Worm (Caenorhabditis elegans) whole organism, dauer: ENCODE data around the gene K09A11.1.

Experiments
- unc-62 ChIP-seq: sonication (generic microtip); optimal IDR thresholded peaks from 2 replicates; lab custom pipeline; 2017; ENCODE audit warnings: missing biosample characterization, missing genetic modification reagents, missing genetic modification characterization

K09A11.1 gene

DNA sequence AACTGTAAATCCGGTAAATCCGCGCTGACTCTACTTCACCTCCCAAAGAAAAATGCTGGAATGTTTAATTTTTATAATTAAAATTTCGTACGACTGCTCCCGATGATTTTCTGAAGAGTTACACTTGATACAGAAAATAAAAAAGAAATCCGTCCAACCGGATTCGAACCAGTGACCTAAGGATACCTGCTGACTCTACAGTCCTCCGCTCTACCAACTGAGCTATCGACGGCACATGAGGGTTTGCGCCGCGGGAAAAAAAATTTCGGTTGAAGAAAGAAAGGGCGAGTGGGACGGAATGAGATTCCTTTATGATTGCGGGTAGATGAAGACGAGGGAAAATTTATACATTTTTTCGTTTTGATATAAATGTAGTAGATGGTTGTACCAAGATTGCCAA, 22.3 kb downstream of the K09A11.1 start:
- TF ChIP-seq unc-62 (GFP tag; lab: Kevin White, UChicago): no peak

DNA sequence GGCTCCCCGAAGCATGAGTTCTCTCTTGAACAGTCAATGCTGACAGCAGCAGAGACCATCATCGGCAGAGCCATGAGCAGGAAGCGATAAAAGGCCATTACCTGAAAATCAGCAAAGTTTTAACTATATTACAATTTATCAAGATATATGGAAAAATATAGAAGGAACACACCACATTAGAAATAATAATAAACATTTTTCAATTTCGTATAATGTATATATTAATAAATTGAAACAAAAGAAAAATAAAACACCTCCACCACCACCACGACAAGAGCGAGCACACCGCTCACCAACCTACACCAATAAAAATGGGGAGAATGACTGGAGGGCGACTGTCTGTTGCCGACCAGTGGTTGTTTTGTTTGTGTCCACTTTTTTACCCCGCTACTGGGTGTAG, 24.2 kb downstream of the K09A11.1 start, which contains the start of gene R04D3.2:
Gene R04D3.2 (minus strand): TSS at position 101 of the 400 bp plus-strand sequence.
- no peak for TF ChIP-seq unc-62 (GFP tag; lab: Kevin White, UChicago)

- no peak for TF ChIP-seq unc-62 (GFP tag; lab: Kevin White, UChicago)
Observed at ce11 chrX:13288715-13289114, 26.4 kb downstream of the K09A11.1 start, which contains the start of gene R04D3.4. Gene R04D3.4, minus strand, starts transcription at chrX:13288815.

DNA sequence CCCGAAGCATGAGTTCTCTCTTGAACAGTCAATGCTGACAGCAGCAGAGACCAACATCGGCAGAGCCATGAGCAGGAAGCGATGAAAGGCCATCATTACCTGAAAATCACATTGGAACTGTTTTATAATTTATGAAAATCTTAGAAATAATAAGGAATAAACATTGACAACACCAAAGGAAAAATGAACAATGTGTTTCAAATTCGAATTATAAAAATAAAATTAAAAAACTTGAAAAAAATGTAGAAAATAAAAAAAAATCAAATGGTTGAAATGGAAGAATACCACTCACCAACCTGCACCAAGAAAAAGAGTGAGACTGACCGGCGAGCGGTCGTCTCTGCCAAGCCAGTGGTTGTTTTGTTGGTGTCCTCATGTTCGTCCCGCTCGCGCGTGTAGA, 28.2 kb downstream of the K09A11.1 start, which contains the start of gene R04D3.3:
Gene R04D3.3 (minus strand): TSS at position 101 of the 400 bp plus-strand sequence.
- no peak for TF ChIP-seq unc-62 (GFP tag; lab: Kevin White, UChicago)

DNA sequence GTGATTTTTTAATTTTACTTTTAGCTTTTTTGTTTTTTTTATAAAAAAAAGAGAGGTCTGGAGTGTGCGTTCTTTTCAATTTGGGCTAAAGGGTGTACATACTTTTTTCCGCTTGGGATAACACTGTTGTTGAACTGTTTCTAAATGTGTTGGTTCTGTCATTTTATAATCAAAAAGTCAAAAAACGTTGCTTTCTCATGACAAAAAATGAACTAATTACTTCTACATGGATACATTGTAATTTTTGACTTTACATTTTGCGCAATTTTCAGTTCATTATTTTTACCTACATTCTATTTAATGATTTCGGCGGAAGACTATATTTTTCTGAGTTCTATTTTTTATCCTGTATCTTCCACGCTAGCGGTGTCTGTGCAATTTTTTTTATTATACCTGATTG, 29.2 kb downstream of the K09A11.1 start, which contains the start of gene srd-38:
Gene srd-38 (plus strand): TSS at position 301 of the 400 bp plus-strand sequence.
- TF ChIP-seq unc-62 (GFP tag; lab: Kevin White, UChicago): no peak

DNA sequence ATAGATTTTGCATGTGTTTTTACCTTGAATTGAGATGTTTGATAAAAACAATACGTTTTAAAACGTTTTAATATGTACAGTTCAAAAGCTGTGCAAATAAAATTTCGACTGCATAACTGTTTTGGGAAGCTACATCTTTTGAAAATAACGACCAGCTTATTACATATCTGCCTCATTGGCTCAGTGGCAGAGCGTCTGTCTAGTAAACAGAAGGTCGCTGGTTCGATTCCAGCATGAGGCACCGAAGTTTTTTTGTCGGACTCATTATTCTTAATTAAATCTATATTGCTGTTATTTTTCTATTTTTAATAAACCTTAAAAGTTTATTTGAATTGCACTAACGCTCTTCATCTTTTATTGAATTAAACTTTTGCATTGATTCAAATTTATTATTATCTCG, 30.7 kb downstream of the K09A11.1 start:
- no peak for TF ChIP-seq unc-62 (GFP tag; lab: Kevin White, UChicago)

DNA sequence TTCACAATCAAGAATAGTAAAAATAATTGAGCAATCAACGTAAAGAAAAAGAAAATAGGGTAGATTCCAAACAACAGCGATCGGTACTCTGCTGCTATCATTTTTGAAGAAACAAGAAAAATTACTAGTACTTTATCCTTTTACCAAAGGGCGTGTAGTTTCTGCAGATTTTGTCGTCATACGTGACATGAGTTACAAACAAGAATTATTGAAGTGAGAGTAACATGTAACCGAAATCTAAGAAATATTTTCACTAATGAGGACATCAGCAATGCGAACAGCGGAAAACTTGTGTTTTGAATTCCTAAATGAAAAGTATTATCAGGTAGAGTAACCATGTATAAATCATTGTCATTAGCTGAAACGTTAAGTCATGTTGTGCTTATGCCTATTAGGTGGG, 32.4 kb downstream of the K09A11.1 start, which contains the start of gene srd-36:
Gene srd-36 (minus strand): TSS at position 101 of the 400 bp plus-strand sequence.
- no peak for TF ChIP-seq unc-62 (GFP tag; lab: Kevin White, UChicago)

ce11 chrX:13300503-13300902, 38.2 kb downstream of the K09A11.1 start, which contains the start of gene srd-39:
Gene srd-39, minus strand, starts transcription at chrX:13300603.
- no peak for TF ChIP-seq unc-62 (GFP tag; lab: Kevin White, UChicago)

- no peak for TF ChIP-seq unc-62 (GFP tag; lab: Kevin White, UChicago)
Observed at ce11 chrX:13303357-13303756, 41.1 kb downstream of the K09A11.1 start, which contains the start of gene srd-42. Gene srd-42, minus strand, starts transcription at chrX:13303457.

DNA sequence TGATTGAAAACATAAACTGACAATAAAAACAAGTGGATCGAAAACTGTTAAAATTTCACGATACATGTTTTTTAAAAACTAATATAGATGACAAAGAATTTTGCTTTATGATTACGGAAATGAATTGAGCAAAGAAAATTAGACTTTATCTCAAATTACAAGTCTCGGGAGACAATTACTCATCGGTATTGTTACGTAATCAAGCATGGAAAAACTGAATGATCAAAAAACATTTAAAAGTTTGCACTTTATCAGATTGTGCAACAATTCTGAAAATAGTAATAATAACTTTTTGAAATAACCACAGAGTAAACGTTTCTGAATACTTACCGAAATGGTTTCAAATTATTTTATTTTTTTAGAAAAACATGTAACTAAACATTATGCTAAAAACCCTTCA, 43.5 kb downstream of the K09A11.1 start, which contains the start of gene srd-43:
Gene srd-43 (minus strand): TSS at position 66 of the 400 bp plus-strand sequence.
- no peak for TF ChIP-seq unc-62 (GFP tag; lab: Kevin White, UChicago)

DNA sequence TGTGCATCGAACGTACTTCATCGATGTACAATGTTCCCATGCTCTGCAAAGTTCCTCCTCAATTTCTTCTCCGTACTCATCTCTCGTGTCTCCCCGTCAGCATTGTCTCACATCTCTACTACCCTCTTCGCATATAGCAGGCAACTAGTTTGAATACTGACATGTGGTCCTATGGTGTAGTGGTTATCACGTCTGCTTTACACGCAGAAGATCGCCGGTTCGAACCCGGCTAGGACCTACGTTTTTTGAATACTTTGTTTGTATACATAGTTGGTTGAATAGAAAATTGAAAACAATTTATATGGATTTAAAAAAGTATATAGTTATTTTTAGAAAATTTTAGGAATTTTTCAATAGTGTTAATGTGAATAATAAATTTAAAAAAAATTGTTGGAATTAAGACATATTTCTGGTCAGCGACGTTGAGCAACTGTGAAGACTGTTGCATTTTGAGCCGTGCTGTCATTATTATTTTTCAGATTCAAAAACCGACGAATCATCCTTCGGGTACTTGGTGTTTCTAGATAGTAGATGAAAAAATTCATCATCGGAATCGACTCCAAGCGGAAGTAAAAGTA, 44.7 kb downstream of the K09A11.1 start:
- TF ChIP-seq unc-62 (GFP tag; lab: Kevin White, UChicago): no peak

- no peak for TF ChIP-seq unc-62 (GFP tag; lab: Kevin White, UChicago)
Observed at ce11 chrX:13307852-13308251, 45.6 kb downstream of the K09A11.1 start.

ce11 chrX:13308745-13309144, 46.5 kb downstream of the K09A11.1 start, which contains the start of gene srxa-8:
Gene srxa-8, minus strand, starts transcription at chrX:13308845.
- TF ChIP-seq unc-62 (GFP tag; lab: Kevin White, UChicago): no peak

ce11 chrX:13310763-13311162, 48.5 kb downstream of the K09A11.1 start:
- no peak for TF ChIP-seq unc-62 (GFP tag; lab: Kevin White, UChicago)

ce11 chrX:13311641-13312423, 49.5 kb downstream of the K09A11.1 start, which contains the start of gene F46G10.1:
Gene F46G10.1, minus strand, starts transcription at chrX:13311755.
- TF ChIP-seq unc-62 (GFP tag; lab: Kevin White, UChicago): no peak
